Fruit fly (Drosophila melanogaster) whole organism, embryonic: ENCODE measurements around the gene CG6726.

ENCODE experiments used
- Asciz ChIP-seq: fragments of 200-800 bp; sonication (Bioruptor generic); optimal IDR thresholded peaks from 2 replicates; lab custom pipeline; 2017; ENCODE audit warnings: missing biosample characterization, mild to moderate bottlenecking, missing genetic modification characterization, missing genetic modification reagents
- Awh ChIP-seq: fragments of 200-800 bp; sonication (Bioruptor generic); IDR thresholded peaks from 2 replicates; pipeline ENCODE4, ENCODE4 v1.3.6; 2022; ENCODE audit warnings: missing biosample characterization, missing genetic modification characterization
- CG10209 ChIP-seq: fragments of 200-800 bp; sonication (Bioruptor generic); optimal IDR thresholded peaks from 3 replicates; lab custom pipeline; 2017; ENCODE audit warnings: missing biosample characterization, mild to moderate bottlenecking, missing genetic modification characterization, missing genetic modification reagents
- CG11695 ChIP-seq: fragments of 200-800 bp; sonication (Bioruptor generic); IDR thresholded peaks from 3 replicates; pipeline ENCODE4 v1.3.6; 2022; ENCODE audit warnings: missing biosample characterization, missing genetic modification characterization
- CG11723 ChIP-seq: fragments of 200-800 bp; sonication (Bioruptor generic); optimal IDR thresholded peaks from 2 replicates; lab custom pipeline; 2017; ENCODE audit warnings: missing biosample characterization, mild to moderate bottlenecking, missing genetic modification characterization
- CG12744 ChIP-seq: fragments of 200-800 bp; sonication (Bioruptor generic); optimal IDR thresholded peaks from 2 replicates; lab custom pipeline; 2016; ENCODE audit warnings: missing biosample characterization, missing genetic modification characterization
- CG14667 ChIP-seq: fragments of 200-800 bp; sonication (Bioruptor generic); IDR thresholded peaks from 2 replicates; pipeline ENCODE4 v1.3.6; 2022; ENCODE audit warnings: missing biosample characterization, missing genetic modification characterization
- CG14965 ChIP-seq: fragments of 200-800 bp; sonication (Bioruptor generic); optimal IDR thresholded peaks from 2 replicates; lab custom pipeline; 2016; ENCODE audit warnings: missing biosample characterization, missing genetic modification characterization, borderline replicate concordance
- CG17612 ChIP-seq: fragments of 200-800 bp; sonication (Bioruptor generic); IDR thresholded peaks from 2 replicates; pipeline ENCODE4 v1.3.6; 2022; ENCODE audit warnings: missing biosample characterization, missing genetic modification characterization
- CG18262 ChIP-seq: fragments of 200-800 bp; optimal IDR thresholded peaks from 3 replicates; lab custom pipeline; 2019; ENCODE audit warnings: missing biosample characterization, mild to moderate bottlenecking, missing genetic modification characterization, moderate library complexity
- CG30020 ChIP-seq: fragments of 200-800 bp; optimal IDR thresholded peaks from 2 replicates; lab custom pipeline; 2019; ENCODE audit warnings: missing biosample characterization, mild to moderate bottlenecking, missing genetic modification characterization, moderate library complexity
- CG34376 ChIP-seq: fragments of 200-800 bp; sonication (Bioruptor generic); optimal IDR thresholded peaks from 2 replicates; lab custom pipeline; 2018; ENCODE audit warnings: missing biosample characterization, mild to moderate bottlenecking, missing genetic modification characterization
- CG3726 ChIP-seq: fragments of 200-800 bp; sonication (Bioruptor generic); IDR thresholded peaks from 3 replicates; pipeline ENCODE4, ENCODE4 v1.3.6; 2022; ENCODE audit warnings: missing biosample characterization, missing genetic modification characterization
- CG6272 ChIP-seq: fragments of 200-800 bp; sonication (Bioruptor generic); IDR thresholded peaks from 2 replicates; pipeline ENCODE4 v1.3.6; 2022; ENCODE audit warnings: missing biosample characterization, missing genetic modification characterization
- CG6683 ChIP-seq: fragments of 200-800 bp; sonication (Bioruptor generic); optimal IDR thresholded peaks from 2 replicates; lab custom pipeline; 2017; ENCODE audit warnings: missing biosample characterization, mild to moderate bottlenecking, missing genetic modification characterization, missing genetic modification reagents
- CG8388 ChIP-seq: fragments of 200-800 bp; sonication (Bioruptor generic); optimal IDR thresholded peaks from 2 replicates; lab custom pipeline; 2019; ENCODE audit warnings: missing biosample characterization, mild to moderate bottlenecking, missing genetic modification characterization, moderate library complexity
- CHES-1-like ChIP-seq: fragments of 200-800 bp; sonication (Bioruptor generic); optimal IDR thresholded peaks from 2 replicates; lab custom pipeline; 2016; ENCODE audit warnings: missing biosample characterization, missing genetic modification characterization
- Dad ChIP-seq: fragments of 200-800 bp; sonication (Bioruptor generic); optimal IDR thresholded peaks from 3 replicates; lab custom pipeline; 2016; ENCODE audit warnings: missing biosample characterization, missing genetic modification characterization
- Doc2 ChIP-seq: fragments of 200-800 bp; sonication (Bioruptor generic); IDR thresholded peaks from 2 replicates; pipeline ENCODE4 v1.3.6; 2022; ENCODE audit warnings: missing biosample characterization, missing genetic modification characterization
- Dp ChIP-seq: fragments of 200-800 bp; sonication (Bioruptor generic); optimal IDR thresholded peaks from 2 replicates; lab custom pipeline; 2018; ENCODE audit warnings: missing biosample characterization, mild to moderate bottlenecking, missing genetic modification characterization, moderate library complexity
- Fer3 ChIP-seq: fragments of 200-800 bp; sonication (Bioruptor generic); optimal IDR thresholded peaks from 2 replicates; lab custom pipeline; 2018; ENCODE audit warnings: missing biosample characterization, mild to moderate bottlenecking, missing genetic modification characterization, moderate library complexity
- H2.0 ChIP-seq: fragments of 200-800 bp; sonication (Bioruptor generic); IDR thresholded peaks from 2 replicates; pipeline ENCODE4 v1.3.6; 2022; ENCODE audit warnings: missing biosample characterization, missing genetic modification characterization
- HLH4C ChIP-seq: fragments of 200-800 bp; sonication (Bioruptor generic); IDR thresholded peaks from 3 replicates; pipeline ENCODE4 v1.3.6; 2022; ENCODE audit warnings: missing biosample characterization, missing genetic modification characterization; ENCODE audit not compliant: partially characterized antibody
- Hsf ChIP-seq: fragments of 200-800 bp; sonication (Bioruptor generic); optimal IDR thresholded peaks from 3 replicates; lab custom pipeline; 2016; ENCODE audit warnings: missing biosample characterization, missing genetic modification characterization
- Lpt ChIP-seq: fragments of >200 bp; optimal IDR thresholded peaks from 2 replicates; lab custom pipeline; 2018; ENCODE audit warnings: missing biosample characterization, missing genetic modification characterization
- Mad ChIP-seq: fragments of 200-800 bp; sonication (Bioruptor generic); optimal IDR thresholded peaks from 2 replicates; lab custom pipeline; 2016; ENCODE audit warnings: missing biosample characterization, missing genetic modification characterization
- Nf-YB ChIP-seq: fragments of 200-800 bp; sonication (Bioruptor generic); optimal IDR thresholded peaks from 3 replicates; lab custom pipeline; 2019; ENCODE audit warnings: missing biosample characterization, mild to moderate bottlenecking, missing genetic modification characterization, moderate library complexity
- Tbp ChIP-seq: fragments of >200 bp; optimal IDR thresholded peaks from 2 replicates; lab custom pipeline; 2018; ENCODE audit warnings: missing biosample characterization, missing genetic modification characterization
- Vsx1 ChIP-seq: fragments of 200-800 bp; sonication (Bioruptor generic); optimal IDR thresholded peaks from 2 replicates; lab custom pipeline; 2017; ENCODE audit warnings: missing biosample characterization, mild to moderate bottlenecking, missing genetic modification characterization, missing genetic modification reagents
- Xrp1 ChIP-seq: fragments of 200-800 bp; sonication (Bioruptor generic); IDR thresholded peaks from 2 replicates; pipeline ENCODE4 v1.3.6; 2022; ENCODE audit warnings: missing biosample characterization, missing genetic modification characterization
- ac ChIP-seq: fragments of 200-800 bp; sonication (Bioruptor generic); optimal IDR thresholded peaks from 3 replicates; lab custom pipeline; 2017; ENCODE audit warnings: missing biosample characterization, mild to moderate bottlenecking, missing genetic modification characterization
- chm ChIP-seq: fragments of 200-800 bp; sonication (Bioruptor generic); IDR thresholded peaks from 2 replicates; pipeline ENCODE4 v1.3.6; 2022; ENCODE audit warnings: missing biosample characterization, missing genetic modification characterization
- fru ChIP-seq: fragments of >200 bp; optimal IDR thresholded peaks from 2 replicates; lab custom pipeline; 2017
- gem ChIP-seq: fragments of 200-800 bp; sonication (Bioruptor generic); optimal IDR thresholded peaks from 2 replicates; lab custom pipeline; 2019; ENCODE audit warnings: missing biosample characterization, mild to moderate bottlenecking, missing genetic modification characterization, moderate library complexity
- grn ChIP-seq: fragments of 200-800 bp; sonication (Bioruptor generic); optimal IDR thresholded peaks from 3 replicates; lab custom pipeline; 2017; ENCODE audit warnings: missing biosample characterization, missing genetic modification characterization
- h ChIP-seq: fragments of >200 bp; optimal IDR thresholded peaks from 2 replicates; lab custom pipeline; 2017
- ind ChIP-seq: fragments of 200-800 bp; sonication (Bioruptor generic); optimal IDR thresholded peaks from 3 replicates; lab custom pipeline; 2016; ENCODE audit warnings: missing biosample characterization, missing genetic modification characterization
- jumu ChIP-seq: fragments of 200-800 bp; sonication (Bioruptor generic); optimal IDR thresholded peaks from 3 replicates; lab custom pipeline; 2016; ENCODE audit warnings: missing biosample characterization, missing genetic modification characterization
- kay ChIP-seq: fragments of 200-800 bp; sonication (Bioruptor generic); optimal IDR thresholded peaks from 2 replicates; lab custom pipeline; 2016; ENCODE audit warnings: missing biosample characterization, missing genetic modification characterization
- lbe ChIP-seq: fragments of 200-800 bp; sonication (Bioruptor generic); optimal IDR thresholded peaks from 2 replicates; lab custom pipeline; 2016; ENCODE audit warnings: missing biosample characterization, mild to moderate bottlenecking, missing genetic modification characterization
- lola ChIP-seq, 3 experiments: fragments of >200 bp in 2 of 3; fragments of 200-800 bp in 1 of 3; sonication (Bioruptor generic) in 1 of 3; optimal IDR thresholded peaks; 2 replicates each; lab custom pipeline; 2017 to 2019; ENCODE audit warnings: missing biosample characterization in 3 of 3, missing genetic modification characterization in 3 of 3, mild to moderate bottlenecking in 1 of 3, moderate library complexity in 1 of 3
- onecut ChIP-seq: fragments of 200-800 bp; sonication (Bioruptor generic); IDR thresholded peaks from 2 replicates; pipeline ENCODE4 v1.3.6; 2022; ENCODE audit warnings: missing biosample characterization, missing genetic modification characterization
- pho ChIP-seq: fragments of 200-800 bp; sonication (Bioruptor generic); optimal IDR thresholded peaks from 2 replicates; lab custom pipeline; 2016; ENCODE audit warnings: missing biosample characterization, missing genetic modification characterization
- phol ChIP-seq: fragments of 200-800 bp; sonication (Bioruptor generic); optimal IDR thresholded peaks from 3 replicates; lab custom pipeline; 2018; ENCODE audit warnings: missing biosample characterization, mild to moderate bottlenecking, missing genetic modification characterization, moderate library complexity
- pros ChIP-seq: fragments of 200-800 bp; sonication (Bioruptor generic); optimal IDR thresholded peaks from 3 replicates; lab custom pipeline; 2019; ENCODE audit warnings: missing biosample characterization, mild to moderate bottlenecking, missing genetic modification characterization, moderate library complexity
- pzg ChIP-seq: fragments of 200-800 bp; sonication (Bioruptor generic); optimal IDR thresholded peaks from 3 replicates; lab custom pipeline; 2018; ENCODE audit warnings: missing biosample characterization, mild to moderate bottlenecking, missing genetic modification characterization, moderate library complexity
- run ChIP-seq: fragments of 200-800 bp; sonication (Bioruptor generic); optimal IDR thresholded peaks from 3 replicates; lab custom pipeline; 2018; ENCODE audit warnings: missing biosample characterization, mild to moderate bottlenecking, missing genetic modification characterization
- sens ChIP-seq: fragments of 200-800 bp; sonication (Bioruptor generic); peaks from one replicate; lab custom pipeline; 2016; ENCODE audit warnings: missing biosample characterization, missing genetic modification characterization
- sna ChIP-seq: fragments of 200-800 bp; sonication (Bioruptor generic); IDR thresholded peaks from 2 replicates; pipeline ENCODE4 v1.3.6; 2022; ENCODE audit warnings: missing biosample characterization, missing genetic modification characterization; ENCODE audit not compliant: partially characterized antibody
- vvl ChIP-seq: fragments of 200-800 bp; sonication (Bioruptor generic); IDR thresholded peaks from 2 replicates; pipeline ENCODE4 v1.3.6; 2022; ENCODE audit warnings: missing biosample characterization, missing genetic modification characterization
- wor ChIP-seq: fragments of 200-800 bp; sonication (Bioruptor generic); IDR thresholded peaks from 2 replicates; pipeline ENCODE4 v1.3.6; 2022; ENCODE audit warnings: missing biosample characterization, missing genetic modification characterization
- z ChIP-seq: fragments of 200-800 bp; sonication (Bioruptor generic); IDR thresholded peaks from 3 replicates; pipeline ENCODE4 v1.3.6; 2022; ENCODE audit warnings: missing biosample characterization, missing genetic modification characterization

Gene CG6726

DNA sequence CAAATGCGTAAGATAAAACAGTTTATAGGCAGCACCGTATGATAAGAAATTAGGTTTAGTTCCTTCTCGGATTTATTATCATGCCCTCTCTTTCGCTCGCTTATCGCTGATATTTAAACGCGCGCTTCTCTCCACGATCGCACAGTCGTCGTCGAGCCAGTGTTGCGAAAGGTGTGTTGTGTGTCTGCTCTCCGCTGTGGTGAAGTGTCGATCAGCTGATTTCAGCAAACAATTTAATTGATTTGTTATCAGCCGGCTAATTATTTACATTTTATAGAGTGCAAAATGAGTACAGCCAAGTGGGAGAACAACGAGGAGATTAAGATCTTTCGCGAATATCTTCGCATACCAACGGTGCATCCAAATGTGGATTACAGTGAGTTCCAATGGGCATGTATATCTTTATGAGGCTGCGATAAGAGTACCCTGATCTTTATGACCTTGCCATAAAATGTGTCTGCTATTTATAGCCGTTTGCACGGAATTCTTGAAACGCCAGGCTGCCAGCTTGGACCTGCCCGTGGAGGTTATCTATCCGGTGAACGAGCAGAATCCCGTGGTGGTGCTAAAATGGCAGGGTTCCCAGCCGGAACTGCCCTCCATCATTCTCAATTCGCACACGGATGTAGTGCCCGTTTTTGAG is at the start of gene CG6726, which contains the start of gene CG17110:
Gene CG6726 (plus strand): TSS at position 139 of the 643 bp plus-strand sequence.
Gene CG17110 (plus strand): TSS at position 139 of the 643 bp plus-strand sequence.
- TF ChIP-seq CG6683 (GFP tag; lab: Kevin White, UChicago) (no peak), z (GFP tag; lab: Robert Waterston, UW) (no peak), CG14667 (GFP tag; lab: Robert Waterston, UW) (no peak), Fer3 (no peak), jumu (GFP tag; lab: Kevin White, UChicago) (no peak), phol (tag; lab: Kevin White, UChicago) (no peak), CG10209 (GFP tag; lab: Kevin White, UChicago) (no peak), run (tag; lab: Kevin White, UChicago) (no peak), Dad (GFP tag; lab: Kevin White, UChicago) (no peak), ac (GFP tag; lab: Kevin White, UChicago) (no peak), pros (GFP tag; lab: Kevin White, UChicago) (no peak), Doc2 (GFP tag; lab: Robert Waterston, UW) (no peak), lola (GFP tag; optimal IDR thresholded peaks at IDR 0.05; lab: Kevin White, UChicago) (no peak), Mad (GFP tag; lab: Kevin White, UChicago) (no peak), CHES-1-like (GFP tag; lab: Kevin White, UChicago) (no peak), pho (GFP tag; lab: Kevin White, UChicago) (no peak), Dp (peak; percentile 50), Awh (GFP tag; lab: Robert Waterston, UW) (no peak), onecut (GFP tag; lab: Robert Waterston, UW) (no peak), h (lab: Kevin White, UChicago) (no peak), pzg (GFP tag; lab: Kevin White, UChicago) (peak; percentile 17), Hsf (GFP tag; lab: Kevin White, UChicago) (no peak), chm (GFP tag; lab: Robert Waterston, UW) (no peak), Lpt (GFP tag; lab: Kevin White, UChicago) (no peak), Nf-YB (GFP tag; lab: Kevin White, UChicago) (no peak), CG14965 (GFP tag; lab: Kevin White, UChicago) (no peak), ind (no peak), Asciz (GFP tag; lab: Kevin White, UChicago) (no peak), Tbp (GFP tag; lab: Kevin White, UChicago) (no peak), CG34376 (GFP tag; lab: Kevin White, UChicago) (no peak), grn (GFP tag; lab: Kevin White, UChicago) (peak; percentile 3), CG18262 (tag; lab: Kevin White, UChicago) (no peak), HLH4C (GFP tag; lab: Robert Waterston, UW) (no peak), lbe (GFP tag; lab: Kevin White, UChicago) (no peak), wor (GFP tag; lab: Robert Waterston, UW) (no peak), CG11695 (no peak), fru (no peak), CG8388 (GFP tag; lab: Kevin White, UChicago) (no peak), CG12744 (GFP tag; lab: Kevin White, UChicago) (no peak), Vsx1 (GFP tag; lab: Kevin White, UChicago) (peak; percentile 54), gem (tag; lab: Kevin White, UChicago) (no peak), sens (peak; percentile 26), CG30020 (tag; lab: Kevin White, UChicago) (no peak), kay (GFP tag; lab: Kevin White, UChicago) (no peak), H2.0 (GFP tag; lab: Robert Waterston, UW) (no peak), CG6272 (no peak), CG11723 (no peak), vvl (GFP tag; lab: Robert Waterston, UW) (no peak), CG3726 (GFP tag; lab: Robert Waterston, UW) (no peak), Xrp1 (GFP tag; lab: Robert Waterston, UW) (no peak), sna (GFP tag; lab: Robert Waterston, UW) (no peak), CG17612 (GFP tag; lab: Robert Waterston, UW) (no peak)
